Fruit fly (Drosophila melanogaster): ENCODE data around the gene CG32112.

DNA sequence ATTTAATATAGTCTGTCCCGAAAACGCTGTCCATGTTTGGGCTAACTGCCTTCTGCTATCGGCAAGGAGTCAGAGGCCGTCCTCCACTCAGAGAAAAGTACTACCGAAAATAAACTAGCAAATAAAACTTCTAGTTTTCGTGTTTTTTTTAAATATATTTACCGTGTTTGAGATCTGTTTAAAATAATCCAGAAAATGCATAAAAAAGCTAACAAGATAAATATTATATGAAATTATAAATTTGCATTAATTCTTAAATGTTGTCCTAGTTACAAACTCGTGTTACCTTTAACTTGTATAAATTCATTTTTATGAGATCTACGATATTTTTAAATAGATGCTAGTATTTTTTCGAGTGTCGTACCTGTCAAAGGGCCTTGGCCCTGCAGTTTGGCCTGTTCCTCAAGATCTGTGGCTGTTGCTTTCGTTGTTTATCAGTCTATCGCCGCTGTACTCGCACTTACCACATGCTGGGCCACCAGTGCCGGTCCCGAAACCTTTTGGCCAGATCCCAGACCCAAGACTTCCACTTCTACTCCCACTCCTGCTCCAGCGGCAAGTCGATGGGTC, 38.0 kb upstream of the CG32112 start:
- TF ChIP-seq psq (optimal IDR thresholded peaks at IDR 0.05) (no peak), usp (GFP tag; optimal IDR thresholded peaks at IDR 0.05) (no peak), pan (optimal IDR thresholded peaks at IDR 0.05) (no peak), Dll (optimal IDR thresholded peaks at IDR 0.05) (no peak), EcR (GFP tag; optimal IDR thresholded peaks at IDR 0.05) (no peak), CG8478 (optimal IDR thresholded peaks at IDR 0.05) (no peak)
